Worm (Caenorhabditis elegans) whole organism, L1 larva: ENCODE measurements around the gene C14F11.7.

Source experiments
- C16A3.4 ChIP-seq: fragments of 150-350 bp; optimal IDR thresholded peaks from 2 replicates; lab custom pipeline; 2014; ENCODE audit warnings: missing biosample characterization, missing genetic modification characterization
- Y116A8C.19 ChIP-seq: sonication (generic microtip); optimal IDR thresholded peaks from 2 replicates; lab custom pipeline; 2016; ENCODE audit warnings: missing compliant biosample characterization, missing genetic modification characterization, borderline replicate concordance
- alr-1 ChIP-seq: fragments of 200-800 bp; sonication (Bioruptor generic); optimal IDR thresholded peaks from 2 replicates; lab custom pipeline; 2018; ENCODE audit warnings: borderline replicate concordance, mild to moderate bottlenecking, missing genetic modification characterization, missing compliant biosample characterization
- aly-2 ChIP-seq: fragments of 150-350 bp; optimal IDR thresholded peaks from 2 replicates; lab custom pipeline; 2014; ENCODE audit warnings: missing biosample characterization, missing genetic modification characterization
- ama-1 ChIP-seq: fragments of 150-350 bp; optimal IDR thresholded peaks from 2 replicates; lab custom pipeline; 2014
- blmp-1 ChIP-seq: fragments of 150-350 bp; optimal IDR thresholded peaks from 2 replicates; lab custom pipeline; 2014; ENCODE audit warnings: missing biosample characterization, missing genetic modification characterization
- ceh-82 ChIP-seq, 3 experiments: fragments of 150-350 bp in 1 of 3; sonication (generic microtip) in 2 of 3; optimal IDR thresholded peaks; 2 replicates each; lab custom pipeline; 2014 to 2017; ENCODE audit warnings: missing biosample characterization in 3 of 3, missing genetic modification characterization in 3 of 3
- ces-1 ChIP-seq: fragments of 150-350 bp; optimal IDR thresholded peaks from 2 replicates; lab custom pipeline; 2014; ENCODE audit warnings: missing biosample characterization, missing genetic modification reagents, missing genetic modification characterization
- dpl-1 ChIP-seq, 3 experiments: fragments of 150-350 bp in 2 of 3; sonication (generic microtip) in 1 of 3; optimal IDR thresholded peaks; 2 replicates each; lab custom pipeline; 2014 to 2017; ENCODE audit warnings: missing biosample characterization in 3 of 3, missing genetic modification characterization in 3 of 3, missing genetic modification reagents in 3 of 3
- dsc-1 ChIP-seq: sonication (generic microtip); optimal IDR thresholded peaks from 2 replicates; lab custom pipeline; 2016; ENCODE audit warnings: mild to moderate bottlenecking, missing genetic modification characterization, missing compliant biosample characterization
- efl-1 ChIP-seq, 4 experiments: fragments of 150-350 bp; optimal IDR thresholded peaks in 3 of 4; peaks in 1 of 4; 1 replicate in 1 of 4; 2 replicates in 3 of 4; lab custom pipeline; 2014; ENCODE audit warnings: missing biosample characterization in 2 of 4, missing genetic modification characterization in 2 of 4, missing genetic modification reagents in 2 of 4
- efl-3 ChIP-seq: fragments of 200-800 bp; sonication (Bioruptor generic); optimal IDR thresholded peaks from 2 replicates; lab custom pipeline; 2018; ENCODE audit warnings: mild to moderate bottlenecking, missing genetic modification characterization, missing compliant biosample characterization
- egl-27 ChIP-seq, 2 experiments: fragments of 150-350 bp in 1 of 2; sonication (generic microtip); optimal IDR thresholded peaks; 3 replicates each; lab custom pipeline; 2017 to 2018; ENCODE audit warnings: missing biosample characterization in 2 of 2, missing genetic modification characterization in 2 of 2, missing genetic modification reagents in 2 of 2
- elt-2 ChIP-seq: sonication (generic microtip); optimal IDR thresholded peaks from 2 replicates; lab custom pipeline; 2016; ENCODE audit warnings: missing genetic modification characterization, mild to moderate bottlenecking, inconsistent platforms, missing compliant biosample characterization, missing genetic modification reagents
- elt-3 ChIP-seq, 6 experiments: fragments of 150-350 bp in 1 of 6; sonication (generic microtip); optimal IDR thresholded peaks; 2 replicates each; lab custom pipeline; 2017 to 2018; ENCODE audit warnings: missing biosample characterization in 6 of 6, missing genetic modification characterization in 6 of 6, inconsistent platforms in 1 of 6
- ets-5 ChIP-seq: fragments of 200-800 bp; sonication (Bioruptor generic); IDR thresholded peaks from 2 replicates; pipeline ENCODE4 v1.3.6; 2022; ENCODE audit warnings: missing genetic modification characterization, missing compliant biosample characterization
- fkh-10 ChIP-seq: sonication (generic microtip); optimal IDR thresholded peaks from 2 replicates; lab custom pipeline; 2017; ENCODE audit warnings: missing biosample characterization, missing genetic modification reagents, missing genetic modification characterization
- fkh-4 ChIP-seq: sonication (generic microtip); optimal IDR thresholded peaks from 2 replicates; lab custom pipeline; 2016; ENCODE audit warnings: missing compliant biosample characterization, missing genetic modification characterization, borderline replicate concordance
- fkh-8 ChIP-seq: sonication (generic microtip); optimal IDR thresholded peaks from 2 replicates; lab custom pipeline; 2016; ENCODE audit warnings: mild to moderate bottlenecking, missing genetic modification characterization, missing compliant biosample characterization
- fos-1 ChIP-seq: fragments of 150-350 bp; optimal IDR thresholded peaks from 2 replicates; lab custom pipeline; 2014; ENCODE audit warnings: missing biosample characterization, missing genetic modification characterization
- hlh-4 ChIP-seq: sonication (generic microtip); optimal IDR thresholded peaks from 2 replicates; lab custom pipeline; 2016; ENCODE audit warnings: mild to moderate bottlenecking, missing genetic modification characterization, missing compliant biosample characterization
- hpl-2 ChIP-seq: fragments of 150-350 bp; optimal IDR thresholded peaks from 2 replicates; lab custom pipeline; 2014; ENCODE audit warnings: missing biosample characterization, missing genetic modification reagents, missing genetic modification characterization
- jun-1 ChIP-seq: fragments of 150-350 bp; optimal IDR thresholded peaks from 2 replicates; lab custom pipeline; 2014; ENCODE audit warnings: missing biosample characterization, missing genetic modification reagents, missing genetic modification characterization
- lin-14 ChIP-seq: fragments of 200-800 bp; sonication (Bioruptor generic); optimal IDR thresholded peaks from 2 replicates; lab custom pipeline; 2018; ENCODE audit warnings: mild to moderate bottlenecking, missing genetic modification characterization, moderate library complexity, missing compliant biosample characterization
- mdl-1 ChIP-seq, 2 experiments: fragments of 150-350 bp; optimal IDR thresholded peaks; 2 replicates each; lab custom pipeline; 2014 to 2017; ENCODE audit warnings: missing biosample characterization in 2 of 2, missing genetic modification characterization in 2 of 2, inconsistent platforms in 1 of 2
- mep-1 ChIP-seq: fragments of 150-350 bp; optimal IDR thresholded peaks from 2 replicates; lab custom pipeline; 2014; ENCODE audit warnings: missing biosample characterization, missing genetic modification characterization
- nhr-11 ChIP-seq: fragments of 150-350 bp; optimal IDR thresholded peaks from 2 replicates; lab custom pipeline; 2014; ENCODE audit warnings: missing biosample characterization, missing genetic modification characterization
- nhr-19 ChIP-seq: fragments of 200-800 bp; sonication (Bioruptor generic); conservative IDR thresholded peaks from 2 replicates; pipeline ENCODE4 v1.3.6; 2022; ENCODE audit warnings: missing genetic modification characterization, missing compliant biosample characterization
- nhr-20 ChIP-seq: sonication (generic microtip); optimal IDR thresholded peaks from 2 replicates; lab custom pipeline; 2016; ENCODE audit warnings: mild to moderate bottlenecking, missing genetic modification characterization, missing compliant biosample characterization
- nhr-28 ChIP-seq: fragments of 150-350 bp; optimal IDR thresholded peaks from 2 replicates; lab custom pipeline; 2014; ENCODE audit warnings: missing biosample characterization, missing genetic modification characterization
- nhr-47 ChIP-seq: sonication (generic microtip); optimal IDR thresholded peaks from 2 replicates; lab custom pipeline; 2016; ENCODE audit warnings: mild to moderate bottlenecking, missing genetic modification characterization, moderate library complexity, missing compliant biosample characterization
- nhr-77 ChIP-seq: fragments of 150-350 bp; optimal IDR thresholded peaks from 2 replicates; lab custom pipeline; 2014; ENCODE audit warnings: missing biosample characterization, missing genetic modification characterization
- nhr-85 ChIP-seq: sonication (generic microtip); peaks from one replicate; lab custom pipeline; 2016; ENCODE audit warnings: missing genetic modification characterization, inconsistent platforms, missing compliant biosample characterization
- pag-3 ChIP-seq: sonication (generic microtip); optimal IDR thresholded peaks from 2 replicates; lab custom pipeline; 2017; ENCODE audit warnings: missing genetic modification characterization, mild to moderate bottlenecking, missing compliant biosample characterization, antibody characterized with exemption, borderline replicate concordance; ENCODE audit not compliant: insufficient read depth
- pax-3 ChIP-seq: fragments of 200-800 bp; sonication (Bioruptor generic); optimal IDR thresholded peaks from 2 replicates; lab custom pipeline; 2018; ENCODE audit warnings: mild to moderate bottlenecking, missing genetic modification characterization, moderate library complexity, missing compliant biosample characterization
- rnt-1 ChIP-seq: sonication (generic microtip); optimal IDR thresholded peaks from 2 replicates; lab custom pipeline; 2016; ENCODE audit warnings: mild to moderate bottlenecking, missing genetic modification characterization, moderate library complexity, missing compliant biosample characterization
- snu-23 ChIP-seq: sonication (generic microtip); optimal IDR thresholded peaks from 2 replicates; lab custom pipeline; 2016; ENCODE audit warnings: missing genetic modification characterization, missing compliant biosample characterization
- unc-62 ChIP-seq: fragments of 150-350 bp; optimal IDR thresholded peaks from 2 replicates; lab custom pipeline; 2014; ENCODE audit warnings: missing biosample characterization, missing genetic modification reagents, missing genetic modification characterization
- xbp-1 ChIP-seq: sonication (generic microtip); optimal IDR thresholded peaks from 2 replicates; lab custom pipeline; 2016; ENCODE audit warnings: missing genetic modification characterization, missing compliant biosample characterization
- zip-4 ChIP-seq: fragments of 200-800 bp; sonication (Bioruptor generic); optimal IDR thresholded peaks from 2 replicates; lab custom pipeline; 2018; ENCODE audit warnings: mild to moderate bottlenecking, missing genetic modification characterization, moderate library complexity, missing compliant biosample characterization
- ztf-11 ChIP-seq, 2 experiments: sonication (generic microtip); optimal IDR thresholded peaks; 2 replicates each; lab custom pipeline; 2016 to 2017; ENCODE audit warnings: missing genetic modification characterization in 2 of 2, missing biosample characterization in 1 of 2, missing compliant biosample characterization in 1 of 2
- ztf-4 ChIP-seq: fragments of 150-350 bp; optimal IDR thresholded peaks from 2 replicates; lab custom pipeline; 2014; ENCODE audit warnings: missing biosample characterization, missing genetic modification characterization

Gene C14F11.7

DNA sequence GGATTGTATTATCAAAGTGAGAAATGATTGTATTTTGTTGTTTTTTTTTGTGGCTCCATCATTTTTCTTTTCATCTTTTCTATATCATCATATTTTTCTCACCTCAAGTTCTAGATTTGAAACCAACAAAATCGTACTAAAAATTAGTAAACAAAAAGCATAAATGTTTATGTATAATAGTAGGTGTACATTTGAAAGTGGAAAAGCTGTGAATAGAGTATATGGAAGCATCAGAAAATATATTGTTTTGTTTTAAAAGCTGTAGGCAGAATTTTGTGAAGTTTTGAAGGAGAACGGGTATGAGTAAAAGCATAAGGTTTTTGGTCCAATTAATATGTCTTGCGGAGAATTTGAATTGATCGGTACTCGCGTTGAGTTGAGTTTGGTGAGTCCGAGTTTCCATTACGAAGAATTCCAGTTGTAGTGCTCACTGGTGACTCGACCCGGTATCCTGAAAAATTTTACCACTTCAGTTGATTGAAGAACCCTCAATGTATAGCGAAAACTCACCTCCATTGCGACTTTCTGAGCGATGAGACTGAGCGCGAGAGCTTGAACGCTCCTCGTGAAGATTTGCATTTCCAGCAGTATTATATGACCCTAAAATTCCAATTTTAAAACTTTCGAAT, 24.7 kb upstream of the C14F11.7 start, which contains the start of gene C14F11.4:
TSS of gene C14F11.4 (minus strand) at position 51 of the 629 bp plus-strand sequence.
- TF ChIP-seq ets-5 (GFP tag; lab: Robert Waterston, UW) = no peak
- TF ChIP-seq fkh-10 (GFP tag; lab: Kevin White, UChicago) = no peak
- no peak for TF ChIP-seq egl-27 (tag; optimal IDR thresholded peaks at IDR 0.05; lab: Kevin White, UChicago)
- no peak for TF ChIP-seq mep-1 (tag; lab: Kevin White, UChicago)
- no peak for TF ChIP-seq Y116A8C.19
- no peak for TF ChIP-seq fkh-8
- TF ChIP-seq efl-1 (optimal IDR thresholded peaks at IDR 0.05; lab: Kevin White, UChicago) = no peak
- TF ChIP-seq efl-1 (GFP tag; optimal IDR thresholded peaks at IDR 0.05 in 1 of 2; lab: Kevin White, UChicago) = no peak
- no peak for TF ChIP-seq ztf-11 (tag; optimal IDR thresholded peaks at IDR 0.05; lab: Kevin White, UChicago)
- no peak for TF ChIP-seq jun-1 (tag; lab: Kevin White, UChicago)
- TF ChIP-seq ztf-4 = no peak
- TF ChIP-seq ama-1 (lab: Kevin White, UChicago) = no peak
- TF ChIP-seq ces-1 (GFP tag; lab: Kevin White, UChicago) = no peak
- no peak for TF ChIP-seq rnt-1 (tag; lab: Kevin White, UChicago)
- TF ChIP-seq aly-2 (tag; lab: Kevin White, UChicago) = no peak
- TF ChIP-seq hpl-2 (GFP tag; lab: Kevin White, UChicago) = no peak
- no peak for TF ChIP-seq elt-2 (tag; lab: Kevin White, UChicago)

ce11 chrX:6230669-6231068, 22.3 kb upstream of the C14F11.7 start, which contains the start of gene lite-1:
TSS of gene lite-1 (minus strand) at chrX:6230769.
- TF ChIP-seq nhr-20 (tag; lab: Kevin White, UChicago) (no peak), nhr-19 (GFP tag; lab: Robert Waterston, UW) (no peak), mep-1 (tag; lab: Kevin White, UChicago) (no peak), hlh-4 (tag; lab: Kevin White, UChicago) (no peak), C16A3.4 (tag; lab: Kevin White, UChicago) (no peak), nhr-85 (no peak), unc-62 (no peak)

DNA sequence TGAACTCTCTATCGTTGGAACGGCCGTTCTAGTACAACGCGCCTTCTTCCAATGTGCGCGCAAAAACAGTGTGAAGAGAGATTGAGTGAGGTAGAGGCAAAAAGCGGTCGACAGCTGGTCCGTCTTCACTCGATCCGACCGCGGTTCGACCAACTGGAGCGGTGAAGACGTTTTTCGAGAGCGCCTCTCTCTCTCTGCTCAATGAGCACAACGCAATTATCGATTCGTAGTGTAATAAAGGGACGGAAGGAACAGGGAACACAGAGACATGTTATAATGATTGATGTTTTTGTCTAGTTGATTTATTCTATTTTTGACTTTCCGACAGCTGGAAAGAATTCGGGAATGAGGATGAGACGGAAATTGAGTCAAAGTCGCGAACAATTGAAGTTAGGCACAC, 16.5 kb upstream of the C14F11.7 start:
- TF ChIP-seq lin-14 (GFP tag; lab: Kevin White, UChicago) (peak; percentile 41), rnt-1 (tag; lab: Kevin White, UChicago) (peak; percentile 22), fos-1 (tag; lab: Kevin White, UChicago) (no peak)

DNA sequence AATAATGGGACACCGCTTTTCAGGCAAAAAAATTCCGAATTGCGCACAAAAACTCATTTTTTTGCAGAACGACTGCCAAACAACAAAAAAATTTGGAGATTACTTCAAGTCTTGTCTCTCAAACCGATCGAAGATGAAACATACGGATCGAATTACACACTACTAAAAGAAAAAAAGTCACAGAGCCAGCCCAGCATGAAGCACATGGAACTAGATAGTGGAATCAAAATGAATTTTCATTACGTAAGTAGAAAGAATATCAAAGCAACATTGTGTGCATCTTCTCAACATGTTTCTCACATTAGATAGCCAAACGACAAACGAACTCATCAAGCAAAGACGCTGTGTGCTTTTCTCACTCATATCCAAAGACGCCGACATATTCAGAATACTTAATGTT, 12.7 kb upstream of the C14F11.7 start:
- no peak for TF ChIP-seq C16A3.4 (tag; lab: Kevin White, UChicago)
- TF ChIP-seq fkh-4 (tag; lab: Kevin White, UChicago) = peak; percentile 61
- TF ChIP-seq dsc-1 (tag; lab: Kevin White, UChicago) = peak; percentile 96

- TF ChIP-seq efl-3 (no peak), dpl-1 (GFP tag; optimal IDR thresholded peaks at IDR 0.05; lab: Kevin White, UChicago) (no peak), elt-3 (tag; optimal IDR thresholded peaks at IDR 0.05; lab: Kevin White, UChicago) (peak in 1 of 6 experiments; percentile 58), nhr-11 (tag; lab: Kevin White, UChicago) (no peak), mdl-1 (tag; optimal IDR thresholded peaks at IDR 0.05; lab: Kevin White, UChicago) (peak in 1 of 2 experiments; percentile 52), nhr-77 (peak; percentile 14), elt-2 (tag; lab: Kevin White, UChicago) (no peak), xbp-1 (peak; percentile 64), efl-1 (optimal IDR thresholded peaks at IDR 0.05; lab: Kevin White, UChicago) (peak in 1 of 2 experiments; percentile 14), efl-1 (GFP tag; optimal IDR thresholded peaks at IDR 0.05 in 1 of 2; lab: Kevin White, UChicago) (peak in 1 of 2 experiments; percentile 91), snu-23 (peak; percentile 76), egl-27 (tag; optimal IDR thresholded peaks at IDR 0.05; lab: Kevin White, UChicago) (no peak), blmp-1 (tag; lab: Kevin White, UChicago) (no peak), pax-3 (tag; lab: Kevin White, UChicago) (no peak), fos-1 (tag; lab: Kevin White, UChicago) (peak; percentile 27), ceh-82 (tag; optimal IDR thresholded peaks at IDR 0.05; lab: Kevin White, UChicago) (peak; percentile 24 to 55 (median 31)), nhr-28 (tag; lab: Kevin White, UChicago) (no peak), zip-4 (GFP tag; lab: Kevin White, UChicago) (no peak), pag-3 (no peak), nhr-19 (GFP tag; lab: Robert Waterston, UW) (peak; percentile 72), alr-1 (no peak), nhr-47 (tag; lab: Kevin White, UChicago) (peak; percentile 75), rnt-1 (tag; lab: Kevin White, UChicago) (peak; percentile 77)
These were observed 11.5 kb upstream of the C14F11.7 start for ce11 chrX:6219892-6220291.
